Fruit fly (Drosophila melanogaster) whole organism, embryonic: ENCODE results near the gene CG11382.

Experiments used
- Asciz ChIP-seq: fragments of 200-800 bp; sonication (Bioruptor generic); optimal IDR thresholded peaks from 2 replicates; lab custom pipeline; 2017; ENCODE audit warnings: missing biosample characterization, mild to moderate bottlenecking, missing genetic modification characterization, missing genetic modification reagents
- CG11085 ChIP-seq: fragments of 200-800 bp; sonication (Bioruptor generic); IDR thresholded peaks from 2 replicates; pipeline ENCODE4 v1.3.6; 2022; ENCODE audit warnings: missing biosample characterization, missing genetic modification characterization
- CG11398 ChIP-seq: fragments of 200-800 bp; sonication (Bioruptor generic); optimal IDR thresholded peaks from 2 replicates; lab custom pipeline; 2016; ENCODE audit warnings: missing biosample characterization, missing genetic modification characterization
- CG12155 ChIP-seq: fragments of 200-800 bp; sonication (Bioruptor generic); optimal IDR thresholded peaks from 3 replicates; lab custom pipeline; 2016; ENCODE audit warnings: missing biosample characterization, missing genetic modification characterization
- CG15011 ChIP-seq: fragments of 200-800 bp; sonication (Bioruptor generic); optimal IDR thresholded peaks from 3 replicates; lab custom pipeline; 2018; ENCODE audit warnings: missing biosample characterization, mild to moderate bottlenecking, missing genetic modification characterization
- CG1529 ChIP-seq: fragments of 200-800 bp; sonication (Bioruptor generic); optimal IDR thresholded peaks from 3 replicates; lab custom pipeline; 2018; ENCODE audit warnings: missing biosample characterization, missing genetic modification characterization
- CG16815 ChIP-seq: fragments of 200-800 bp; sonication (Bioruptor generic); optimal IDR thresholded peaks from 3 replicates; lab custom pipeline; 2017; ENCODE audit warnings: missing biosample characterization, mild to moderate bottlenecking, missing genetic modification characterization
- CG17328 ChIP-seq: fragments of 200-800 bp; sonication (Bioruptor generic); IDR thresholded peaks from 2 replicates; pipeline ENCODE4 v1.3.6; 2022; ENCODE audit warnings: missing biosample characterization, missing genetic modification characterization
- CG18262 ChIP-seq: fragments of 200-800 bp; optimal IDR thresholded peaks from 3 replicates; lab custom pipeline; 2019; ENCODE audit warnings: missing biosample characterization, mild to moderate bottlenecking, missing genetic modification characterization, moderate library complexity
- CG18476 ChIP-seq: fragments of 200-800 bp; sonication (Bioruptor generic); optimal IDR thresholded peaks from 2 replicates; lab custom pipeline; 2016; ENCODE audit warnings: missing biosample characterization, mild to moderate bottlenecking, missing genetic modification characterization
- CG3163 ChIP-seq: fragments of 200-800 bp; sonication (Bioruptor generic); optimal IDR thresholded peaks from 3 replicates; lab custom pipeline; 2016; ENCODE audit warnings: missing biosample characterization, missing genetic modification characterization
- CG4854 ChIP-seq: fragments of 200-800 bp; sonication (Bioruptor generic); optimal IDR thresholded peaks from 2 replicates; lab custom pipeline; 2016; ENCODE audit warnings: missing biosample characterization, missing genetic modification characterization, inconsistent platforms
- CG6272 ChIP-seq: fragments of 200-800 bp; sonication (Bioruptor generic); IDR thresholded peaks from 2 replicates; pipeline ENCODE4 v1.3.6; 2022; ENCODE audit warnings: missing biosample characterization, missing genetic modification characterization
- CG6791 ChIP-seq: fragments of 200-800 bp; sonication (Bioruptor generic); IDR thresholded peaks from 3 replicates; pipeline ENCODE4 v1.3.6; 2022; ENCODE audit warnings: missing biosample characterization, missing genetic modification characterization; ENCODE audit not compliant: partially characterized antibody
- CG8388 ChIP-seq: fragments of 200-800 bp; sonication (Bioruptor generic); optimal IDR thresholded peaks from 2 replicates; lab custom pipeline; 2019; ENCODE audit warnings: missing biosample characterization, mild to moderate bottlenecking, missing genetic modification characterization, moderate library complexity
- Dbx ChIP-seq: fragments of 200-800 bp; sonication (Bioruptor generic); IDR thresholded peaks from 3 replicates; pipeline ENCODE4 v1.3.6; 2022; ENCODE audit warnings: missing biosample characterization, missing genetic modification characterization
- Dll ChIP-seq: fragments of 200-800 bp; sonication (Bioruptor generic); IDR thresholded peaks from 4 replicates; pipeline ENCODE4 v1.3.6; 2022; ENCODE audit warnings: missing biosample characterization, missing genetic modification characterization; ENCODE audit not compliant: partially characterized antibody
- Dref ChIP-seq: fragments of 200-800 bp; sonication (Bioruptor generic); IDR thresholded peaks from 2 replicates; pipeline ENCODE4 v1.3.6; 2022; ENCODE audit warnings: missing biosample characterization, missing genetic modification characterization
- E2f2 ChIP-seq: fragments of 200-800 bp; sonication (Bioruptor generic); IDR thresholded peaks from 2 replicates; pipeline ENCODE4 v1.3.6; 2022; ENCODE audit warnings: missing biosample characterization, missing genetic modification characterization
- HLH3B ChIP-seq: fragments of 200-800 bp; sonication (Bioruptor generic); IDR thresholded peaks from 2 replicates; pipeline ENCODE4 v1.3.6; 2022; ENCODE audit warnings: missing biosample characterization, missing genetic modification characterization
- Hr3 ChIP-seq: fragments of 200-800 bp; sonication (Bioruptor generic); optimal IDR thresholded peaks from 3 replicates; lab custom pipeline; 2016; ENCODE audit warnings: missing biosample characterization, missing genetic modification characterization
- Hr39 ChIP-seq: fragments of >200 bp; optimal IDR thresholded peaks from 2 replicates; lab custom pipeline; 2017
- Mrtf ChIP-seq: fragments of 200-800 bp; sonication (Bioruptor generic); IDR thresholded peaks from 3 replicates; pipeline ENCODE4 v1.3.6; 2022; ENCODE audit warnings: missing biosample characterization, missing genetic modification characterization
- Nf-YA ChIP-seq: fragments of 200-800 bp; sonication (Bioruptor generic); IDR thresholded peaks from 2 replicates; pipeline ENCODE4 v1.3.6; 2022; ENCODE audit warnings: missing biosample characterization, missing genetic modification characterization
- Sin3A ChIP-seq: fragments of >200 bp; optimal IDR thresholded peaks from 2 replicates; lab custom pipeline; 2018
- Sry-δ ChIP-seq: fragments of 200-800 bp; sonication (Bioruptor generic); optimal IDR thresholded peaks from 2 replicates; lab custom pipeline; 2016; ENCODE audit warnings: missing biosample characterization, missing genetic modification characterization
- TFAM ChIP-seq: fragments of 200-800 bp; sonication (Bioruptor generic); optimal IDR thresholded peaks from 2 replicates; lab custom pipeline; 2017; ENCODE audit warnings: missing biosample characterization, missing genetic modification characterization, inconsistent platforms
- chinmo ChIP-seq: fragments of 200-800 bp; sonication (Bioruptor generic); IDR thresholded peaks from 4 replicates; pipeline ENCODE4 v1.3.6; 2022; ENCODE audit warnings: missing biosample characterization, missing genetic modification characterization; ENCODE audit not compliant: partially characterized antibody
- danr ChIP-seq: fragments of 200-800 bp; sonication (Bioruptor generic); IDR thresholded peaks from 2 replicates; pipeline ENCODE4 v1.3.6; 2022; ENCODE audit warnings: missing biosample characterization, missing genetic modification characterization
- en ChIP-seq: fragments of 200-800 bp; sonication (Bioruptor generic); optimal IDR thresholded peaks from 2 replicates; lab custom pipeline; 2016; ENCODE audit warnings: missing biosample characterization, missing genetic modification characterization
- luna ChIP-seq: fragments of 200-800 bp; sonication (Bioruptor generic); optimal IDR thresholded peaks from 2 replicates; lab custom pipeline; 2016; ENCODE audit warnings: missing biosample characterization, missing genetic modification characterization
- pho ChIP-seq: fragments of 200-800 bp; sonication (Bioruptor generic); optimal IDR thresholded peaks from 2 replicates; lab custom pipeline; 2016; ENCODE audit warnings: missing biosample characterization, missing genetic modification characterization
- ranshi ChIP-seq: fragments of 200-800 bp; sonication (Bioruptor generic); IDR thresholded peaks from 2 replicates; pipeline ENCODE4 v1.3.6; 2022; ENCODE audit warnings: missing biosample characterization, missing genetic modification characterization
- run ChIP-seq: fragments of 200-800 bp; sonication (Bioruptor generic); optimal IDR thresholded peaks from 3 replicates; lab custom pipeline; 2018; ENCODE audit warnings: missing biosample characterization, mild to moderate bottlenecking, missing genetic modification characterization
- salm ChIP-seq: fragments of 200-800 bp; sonication (Bioruptor generic); optimal IDR thresholded peaks from 2 replicates; lab custom pipeline; 2018; ENCODE audit warnings: missing biosample characterization, mild to moderate bottlenecking, missing genetic modification characterization
- shn ChIP-seq: fragments of 200-800 bp; sonication (Bioruptor generic); optimal IDR thresholded peaks from 3 replicates; lab custom pipeline; 2016; ENCODE audit warnings: missing biosample characterization, missing genetic modification characterization
- slou ChIP-seq: fragments of 200-800 bp; sonication (Bioruptor generic); optimal IDR thresholded peaks from 3 replicates; lab custom pipeline; 2016; ENCODE audit warnings: missing biosample characterization, missing genetic modification characterization
- sqz ChIP-seq: fragments of 200-800 bp; sonication (Bioruptor generic); optimal IDR thresholded peaks from 3 replicates; lab custom pipeline; 2018; ENCODE audit warnings: missing biosample characterization, mild to moderate bottlenecking, missing genetic modification characterization
- stc ChIP-seq: fragments of 200-800 bp; sonication (Bioruptor generic); IDR thresholded peaks from 2 replicates; pipeline ENCODE4 v1.3.6; 2022; ENCODE audit warnings: missing biosample characterization, missing genetic modification characterization
- stwl ChIP-seq: fragments of 200-800 bp; sonication (Bioruptor generic); optimal IDR thresholded peaks from 3 replicates; lab custom pipeline; 2018; ENCODE audit warnings: missing biosample characterization, mild to moderate bottlenecking, missing genetic modification characterization, moderate library complexity
- trh ChIP-seq: fragments of 200-800 bp; sonication (Bioruptor generic); optimal IDR thresholded peaks from 2 replicates; lab custom pipeline; 2016; ENCODE audit warnings: missing biosample characterization, missing genetic modification characterization
- usp ChIP-seq: fragments of >200 bp; optimal IDR thresholded peaks from 2 replicates; lab custom pipeline; 2017; ENCODE audit warnings: missing biosample characterization, missing genetic modification characterization
- wdn ChIP-seq: fragments of 200-800 bp; sonication (Bioruptor generic); IDR thresholded peaks from 2 replicates; pipeline ENCODE4 v1.3.6; 2022; ENCODE audit warnings: missing biosample characterization, missing genetic modification characterization
- yki ChIP-seq: fragments of >200 bp; optimal IDR thresholded peaks from 3 replicates; lab custom pipeline; 2018
- zen ChIP-seq: fragments of 200-800 bp; sonication (Bioruptor generic); optimal IDR thresholded peaks from 3 replicates; lab custom pipeline; 2018; ENCODE audit warnings: missing biosample characterization, mild to moderate bottlenecking, missing genetic modification characterization, moderate library complexity

Gene CG11382

dm6 chrX:1234817-1235617 is 25.2 kb downstream of the CG11382 start (continued):
- TF ChIP-seq Sin3A (lab: Kevin White, UChicago), result no peak
- peak; percentile 87 for TF ChIP-seq CG1529 (GFP tag; lab: Kevin White, UChicago)
- TF ChIP-seq CG16815 (GFP tag; lab: Kevin White, UChicago), result peak; percentile 75
- peak; percentile 47 for TF ChIP-seq trh (GFP tag; lab: Kevin White, UChicago)
- TF ChIP-seq Nf-YA (GFP tag; lab: Robert Waterston, UW), result peak; percentile 73
- no peak for TF ChIP-seq usp (GFP tag; lab: Kevin White, UChicago)
- TF ChIP-seq salm, result peak; percentile 53
- TF ChIP-seq danr (GFP tag; lab: Robert Waterston, UW), result peak; percentile 61; the same call in 1 of the 2 replicates
- TF ChIP-seq run (tag; lab: Kevin White, UChicago), result peak; percentile 48
- TF ChIP-seq en (GFP tag; lab: Kevin White, UChicago), result peak; percentile 53
- peak; percentile 79 for TF ChIP-seq Hr3
- peak; percentile 88 for TF ChIP-seq CG18262 (tag; lab: Kevin White, UChicago)
- peak; percentile 80 for TF ChIP-seq CG18476 (GFP tag; lab: Kevin White, UChicago)
- peak; percentile 83 for TF ChIP-seq CG8388
- no peak for TF ChIP-seq Hr39 (lab: Kevin White, UChicago)
- peak; percentile 52 for TF ChIP-seq CG3163 (GFP tag; lab: Kevin White, UChicago)
- peak; percentile 50; the same call in 1 of the 2 replicates for TF ChIP-seq E2f2 (GFP tag; lab: Robert Waterston, UW)
- no peak for TF ChIP-seq luna (GFP tag; lab: Kevin White, UChicago)
- TF ChIP-seq CG17328, result peak; percentile 83
- peak; percentile 49 for TF ChIP-seq stwl (tag; lab: Kevin White, UChicago)
- TF ChIP-seq shn, result peak; percentile 73
- TF ChIP-seq pho (GFP tag; lab: Kevin White, UChicago), result peak; percentile 59
- TF ChIP-seq yki (lab: Kevin White, UChicago), result peak; percentile 90
- peak; percentile 68; the same call in 1 of the 3 replicates for TF ChIP-seq Dbx (GFP tag; lab: Robert Waterston, UW)
- peak; percentile 50 for TF ChIP-seq CG12155 (GFP tag; lab: Kevin White, UChicago)
- peak; percentile 70 for TF ChIP-seq CG4854 (GFP tag; lab: Kevin White, UChicago)
- peak; percentile 82 for TF ChIP-seq HLH3B (GFP tag; lab: Robert Waterston, UW)
- peak; percentile 68 for TF ChIP-seq CG6272 (GFP tag; lab: Robert Waterston, UW)
- TF ChIP-seq zen (tag; lab: Kevin White, UChicago), result peak; percentile 82
- TF ChIP-seq sqz (GFP tag; lab: Kevin White, UChicago), result no peak
- TF ChIP-seq ranshi (GFP tag; lab: Robert Waterston, UW), result peak; percentile 79
- peak; percentile 51 for TF ChIP-seq CG15011 (GFP tag; lab: Kevin White, UChicago)
- peak; percentile 71 for TF ChIP-seq CG11398 (GFP tag; lab: Kevin White, UChicago)
- TF ChIP-seq Dll, result peak; percentile 66; the same call in 3 of the 4 replicates
- TF ChIP-seq Asciz (GFP tag; lab: Kevin White, UChicago), result peak; percentile 68
- peak; percentile 30 for TF ChIP-seq TFAM (GFP tag; lab: Kevin White, UChicago)

dm6 chrX:1235618-1236006 is 25.8 kb downstream of the CG11382 start:
- TF ChIP-seq Dref (GFP tag; lab: Robert Waterston, UW), result peak; percentile 42; the same call in 1 of the 2 replicates
- TF ChIP-seq Nf-YA (GFP tag; lab: Robert Waterston, UW), result 0 out of 2 replicates have a peak, but pooled peaks have one; percentile 2
- 0 out of 2 replicates have a peak, but pooled peaks have one; percentile 1 for TF ChIP-seq E2f2 (GFP tag; lab: Robert Waterston, UW)
- 0 out of 2 replicates have a peak, but pooled peaks have one; percentile 1 for TF ChIP-seq CG11085 (GFP tag; lab: Robert Waterston, UW)
- TF ChIP-seq CG6791 (GFP tag; lab: Robert Waterston, UW), result 0 out of 3 replicates have a peak, but pooled peaks have one; percentile 20
- peak; percentile 33; the same call in 1 of the 4 replicates for TF ChIP-seq chinmo (GFP tag; lab: Robert Waterston, UW)
- no peak for TF ChIP-seq stc (GFP tag; lab: Robert Waterston, UW)
- TF ChIP-seq Mrtf (GFP tag; lab: Robert Waterston, UW), result no peak
- TF ChIP-seq wdn (GFP tag; lab: Robert Waterston, UW), result no peak
- TF ChIP-seq Sry-δ (GFP tag; lab: Kevin White, UChicago), result peak; percentile 1
- TF ChIP-seq slou, result no peak
